Fruit fly (Drosophila melanogaster): Measurements from ENCODE around the gene CG12766.

The CG12766 gene

dm6 chr3L:3940075-3940819 is at the start of gene CG12766:
TSS of gene CG12766 (minus strand) at chr3L:3940125.
- TF ChIP-seq cic (GFP tag; optimal IDR thresholded peaks at IDR 0.05) (peak; percentile 86), Mnt (GFP tag; optimal IDR thresholded peaks at IDR 0.05) (peak; percentile 56), kay (GFP tag; ENCODE audit: borderline replicate concordance) (peak; percentile 97), CG5204 (GFP tag; optimal IDR thresholded peaks at IDR 0.05) (no peak), CG33017 (tag; optimal IDR thresholded peaks at IDR 0.05) (peak; percentile 78), CG7101 (tag; optimal IDR thresholded peaks at IDR 0.05) (peak; percentile 86), CG1620 (GFP tag; optimal IDR thresholded peaks at IDR 0.05) (no peak), cnc (optimal IDR thresholded peaks at IDR 0.05) (no peak), CG12768 (GFP tag; optimal IDR thresholded peaks at IDR 0.05) (peak; percentile 67), ovo (GFP tag; optimal IDR thresholded peaks at IDR 0.05) (no peak), CG7045 (GFP tag; optimal IDR thresholded peaks at IDR 0.05) (peak; percentile 53), Clk (GFP tag; optimal IDR thresholded peaks at IDR 0.05) (no peak), bab1 (GFP tag; optimal IDR thresholded peaks at IDR 0.05) (peak; percentile 24), Hr96 (GFP tag; optimal IDR thresholded peaks at IDR 0.05) (no peak), CG14711 (tag; optimal IDR thresholded peaks at IDR 0.05) (peak; percentile 77), CG11617 (GFP tag; optimal IDR thresholded peaks at IDR 0.05) (peak; percentile 70), pad (GFP tag; optimal IDR thresholded peaks at IDR 0.05) (peak; percentile 10), tj (GFP tag; optimal IDR thresholded peaks at IDR 0.05) (peak; percentile 7), toe (GFP tag; optimal IDR thresholded peaks at IDR 0.05) (no peak), Crg-1 (GFP tag; optimal IDR thresholded peaks at IDR 0.05) (no peak)

DNA sequence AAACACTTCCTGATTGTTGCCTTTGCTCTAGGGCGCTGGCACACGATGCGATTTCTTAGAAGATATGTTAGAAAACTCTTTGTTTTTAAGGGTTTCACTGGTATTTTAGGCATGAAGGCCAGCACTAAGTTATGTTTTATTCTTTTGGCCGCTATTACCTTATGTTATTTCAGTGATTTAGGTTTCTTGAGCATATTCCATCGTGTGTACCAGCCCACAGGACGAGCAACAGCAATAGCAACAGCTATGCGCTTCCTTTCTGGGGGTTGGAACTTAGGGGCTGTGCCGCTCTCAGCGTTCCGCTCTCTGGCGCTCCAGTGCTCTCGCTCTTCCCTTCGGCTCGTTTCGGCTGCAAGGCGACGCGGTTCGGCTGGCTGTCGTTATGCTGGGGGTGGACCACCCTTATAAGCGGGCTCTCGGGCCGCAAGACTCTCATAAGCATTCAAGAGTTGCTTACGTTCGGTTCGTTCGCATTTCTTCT is 43.6 kb upstream of the CG12766 start, which contains the start of gene scrt:
Gene scrt, plus strand, starts transcription at position 431 of the 481 bp plus-strand sequence.
- no peak for TF ChIP-seq CG5204 (GFP tag; optimal IDR thresholded peaks at IDR 0.05)
- no peak for TF ChIP-seq cic (GFP tag; optimal IDR thresholded peaks at IDR 0.05)
- no peak for TF ChIP-seq CG14711 (tag; optimal IDR thresholded peaks at IDR 0.05)
- TF ChIP-seq toe (GFP tag; optimal IDR thresholded peaks at IDR 0.05): no peak
- TF ChIP-seq CG11617 (GFP tag; optimal IDR thresholded peaks at IDR 0.05): peak; percentile 10
- no peak for TF ChIP-seq ovo (GFP tag; optimal IDR thresholded peaks at IDR 0.05)
- TF ChIP-seq CG7101 (tag; optimal IDR thresholded peaks at IDR 0.05): no peak
- TF ChIP-seq pad (GFP tag; optimal IDR thresholded peaks at IDR 0.05): peak; percentile 55
- TF ChIP-seq tj (GFP tag; optimal IDR thresholded peaks at IDR 0.05): peak; percentile 16
- TF ChIP-seq kay (GFP tag; ENCODE audit: borderline replicate concordance): no peak
- no peak for TF ChIP-seq Clk (GFP tag; optimal IDR thresholded peaks at IDR 0.05)
- TF ChIP-seq CG1620 (GFP tag; optimal IDR thresholded peaks at IDR 0.05): no peak
- TF ChIP-seq Hr96 (GFP tag; optimal IDR thresholded peaks at IDR 0.05): peak; percentile 9
- TF ChIP-seq CG7045 (GFP tag; optimal IDR thresholded peaks at IDR 0.05): peak; percentile 48

dm6 chr3L:3980027-3980426 is 40.1 kb upstream of the CG12766 start:
- TF ChIP-seq Mnt (GFP tag; optimal IDR thresholded peaks at IDR 0.05): no peak
- TF ChIP-seq CG12768 (GFP tag; optimal IDR thresholded peaks at IDR 0.05): no peak

dm6 chr3L:3978762-3979516 is 39.0 kb upstream of the CG12766 start:
- TF ChIP-seq CG7045 (GFP tag; optimal IDR thresholded peaks at IDR 0.05): no peak
- no peak for TF ChIP-seq pad (GFP tag; optimal IDR thresholded peaks at IDR 0.05)
- TF ChIP-seq CG11617 (GFP tag; optimal IDR thresholded peaks at IDR 0.05): no peak
- no peak for TF ChIP-seq CG14711 (tag; optimal IDR thresholded peaks at IDR 0.05)
- no peak for TF ChIP-seq CG7101 (tag; optimal IDR thresholded peaks at IDR 0.05)
- TF ChIP-seq CG5204 (GFP tag; optimal IDR thresholded peaks at IDR 0.05): no peak
- no peak for TF ChIP-seq cnc (optimal IDR thresholded peaks at IDR 0.05)
- TF ChIP-seq Crg-1 (GFP tag; optimal IDR thresholded peaks at IDR 0.05): no peak

dm6 chr3L:3977622-3978355 is 37.9 kb upstream of the CG12766 start:
- TF ChIP-seq CG7045 (GFP tag; optimal IDR thresholded peaks at IDR 0.05) (no peak), Mnt (GFP tag; optimal IDR thresholded peaks at IDR 0.05) (no peak), cnc (optimal IDR thresholded peaks at IDR 0.05) (no peak)

DNA sequence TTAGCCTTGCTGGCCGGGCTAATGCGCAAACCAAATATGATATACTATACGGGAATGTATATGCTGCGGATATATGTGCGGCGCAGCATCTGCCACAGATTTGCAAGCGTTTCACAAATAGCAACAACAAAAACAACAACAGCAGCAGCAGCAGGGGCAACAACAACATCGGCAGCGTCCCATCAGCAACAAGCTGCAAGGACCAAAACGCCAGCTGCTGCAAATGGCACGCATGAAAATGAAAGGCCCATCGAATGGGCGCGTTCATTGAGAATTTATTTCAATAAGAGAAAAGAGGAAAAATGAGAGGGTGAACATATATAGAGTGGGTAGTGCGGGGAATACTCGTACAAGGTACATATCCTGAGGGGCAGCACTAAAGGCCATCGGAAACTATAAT is 36.5 kb upstream of the CG12766 start:
- no peak for TF ChIP-seq CG33017 (tag; optimal IDR thresholded peaks at IDR 0.05)
- no peak for TF ChIP-seq toe (GFP tag; optimal IDR thresholded peaks at IDR 0.05)
- no peak for TF ChIP-seq CG7101 (tag; optimal IDR thresholded peaks at IDR 0.05)
- no peak for TF ChIP-seq tj (GFP tag; optimal IDR thresholded peaks at IDR 0.05)
- no peak for TF ChIP-seq kay (GFP tag; ENCODE audit: borderline replicate concordance)
- TF ChIP-seq Mnt (GFP tag; optimal IDR thresholded peaks at IDR 0.05): no peak
- no peak for TF ChIP-seq CG12768 (GFP tag; optimal IDR thresholded peaks at IDR 0.05)
- no peak for TF ChIP-seq CG14711 (tag; optimal IDR thresholded peaks at IDR 0.05)
- TF ChIP-seq Crg-1 (GFP tag; optimal IDR thresholded peaks at IDR 0.05): no peak
- no peak for TF ChIP-seq CG11617 (GFP tag; optimal IDR thresholded peaks at IDR 0.05)
- no peak for TF ChIP-seq Clk (GFP tag; optimal IDR thresholded peaks at IDR 0.05)
- no peak for TF ChIP-seq cic (GFP tag; optimal IDR thresholded peaks at IDR 0.05)
